Fruit fly (Drosophila melanogaster): ENCODE measurements around the gene CG5068.

Gene CG5068

DNA sequence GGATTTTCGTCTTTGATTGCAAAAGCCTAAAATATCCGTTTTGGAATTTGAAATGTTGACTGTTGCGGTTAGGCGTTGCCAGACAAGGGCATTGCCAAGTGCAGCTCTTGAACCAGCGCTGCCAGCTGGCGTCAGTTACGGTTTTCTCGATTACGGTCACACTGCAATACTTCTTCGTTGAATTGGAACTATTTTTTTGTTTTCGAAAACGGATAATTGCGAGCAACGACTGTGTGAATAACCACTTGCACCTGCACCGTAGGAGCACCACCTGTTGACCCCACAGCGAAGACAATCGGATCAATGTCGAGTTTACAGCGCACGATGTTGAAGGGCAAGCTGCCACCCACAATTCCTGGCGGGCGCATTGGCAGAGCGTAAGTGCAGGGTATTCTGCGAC lies at the start of gene CG5068:
Gene CG5068 (plus strand): TSS at position 129 of the 400 bp plus-strand sequence.
- TF ChIP-seq bab1 (GFP tag; optimal IDR thresholded peaks at IDR 0.05) (peak; percentile 10), CG33017 (tag; optimal IDR thresholded peaks at IDR 0.05) (no peak)

DNA sequence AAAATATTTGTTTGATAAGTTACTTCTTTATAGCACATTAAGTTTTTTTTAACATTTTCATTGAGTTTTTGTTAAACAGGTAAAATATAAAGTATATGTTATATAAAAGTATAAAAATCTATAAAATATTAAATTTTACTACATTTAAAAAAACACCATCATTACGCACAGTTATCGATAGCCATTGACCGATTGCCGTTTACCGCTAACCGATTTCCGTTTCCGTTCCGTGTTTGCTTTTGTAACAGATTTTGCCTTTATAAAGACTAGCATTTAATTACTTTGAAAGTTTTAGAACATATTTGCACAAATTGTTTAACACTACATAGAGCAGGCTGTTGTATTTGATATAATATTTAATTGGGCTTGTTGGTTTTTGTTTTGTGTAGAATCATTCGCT lies 46.9 kb upstream of the CG5068 start:
- TF ChIP-seq CG5204 (GFP tag; optimal IDR thresholded peaks at IDR 0.05) (no peak), CG1620 (GFP tag; optimal IDR thresholded peaks at IDR 0.05) (no peak), Clk (GFP tag; optimal IDR thresholded peaks at IDR 0.05) (no peak), toe (GFP tag; optimal IDR thresholded peaks at IDR 0.05) (no peak), cic (GFP tag; optimal IDR thresholded peaks at IDR 0.05) (no peak), CG11617 (GFP tag; optimal IDR thresholded peaks at IDR 0.05) (no peak), cnc (optimal IDR thresholded peaks at IDR 0.05) (no peak), CG7045 (GFP tag; optimal IDR thresholded peaks at IDR 0.05) (no peak), ovo (GFP tag; optimal IDR thresholded peaks at IDR 0.05) (no peak), CG7101 (tag; optimal IDR thresholded peaks at IDR 0.05) (no peak), bab1 (GFP tag; optimal IDR thresholded peaks at IDR 0.05) (no peak), tj (GFP tag; optimal IDR thresholded peaks at IDR 0.05) (no peak), pad (GFP tag; optimal IDR thresholded peaks at IDR 0.05) (no peak)

DNA sequence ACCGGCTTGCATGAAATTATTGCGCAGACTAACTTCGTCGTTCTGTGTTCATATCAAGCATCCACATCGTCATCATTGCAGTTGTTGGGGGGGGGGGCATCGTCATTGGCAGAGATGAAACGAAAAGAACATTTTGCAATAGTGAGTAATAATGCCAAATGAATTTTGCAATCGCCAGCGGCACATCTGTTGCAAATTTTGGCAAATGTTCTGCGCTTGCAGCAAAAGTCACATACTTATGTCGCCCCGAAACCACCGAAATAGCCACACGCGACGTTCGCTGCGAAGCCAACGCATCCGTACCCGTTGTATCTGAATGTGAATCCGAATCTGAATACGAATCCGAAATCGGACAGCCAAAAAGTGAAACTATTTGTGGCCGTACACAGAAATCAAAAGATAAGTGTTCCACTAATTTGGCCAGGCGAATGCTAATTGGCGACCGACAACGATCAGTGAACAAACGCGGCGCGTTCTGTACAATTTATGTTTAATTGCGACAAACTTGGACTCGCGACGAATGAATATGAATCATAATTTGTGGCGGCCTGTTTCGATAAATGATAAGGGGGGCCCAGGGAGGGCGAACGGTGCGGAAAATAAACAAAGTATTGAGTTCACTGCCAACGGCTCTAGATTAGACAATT lies 38.5 kb upstream of the CG5068 start:
- TF ChIP-seq Mnt (GFP tag; optimal IDR thresholded peaks at IDR 0.05) (no peak), pad (GFP tag; optimal IDR thresholded peaks at IDR 0.05) (no peak)

- no peak for TF ChIP-seq tj (GFP tag; optimal IDR thresholded peaks at IDR 0.05)
- no peak for TF ChIP-seq CG5204 (GFP tag; optimal IDR thresholded peaks at IDR 0.05)
- TF ChIP-seq Mnt (GFP tag; optimal IDR thresholded peaks at IDR 0.05) = no peak
- TF ChIP-seq ovo (GFP tag; optimal IDR thresholded peaks at IDR 0.05) = no peak
- no peak for TF ChIP-seq CG1620 (GFP tag; optimal IDR thresholded peaks at IDR 0.05)
- TF ChIP-seq Crg-1 (GFP tag; optimal IDR thresholded peaks at IDR 0.05) = no peak
- TF ChIP-seq kay (GFP tag; ENCODE audit: borderline replicate concordance) = no peak
Observed at dm6 chr3L:8949823-8950222, 36.7 kb upstream of the CG5068 start.

DNA sequence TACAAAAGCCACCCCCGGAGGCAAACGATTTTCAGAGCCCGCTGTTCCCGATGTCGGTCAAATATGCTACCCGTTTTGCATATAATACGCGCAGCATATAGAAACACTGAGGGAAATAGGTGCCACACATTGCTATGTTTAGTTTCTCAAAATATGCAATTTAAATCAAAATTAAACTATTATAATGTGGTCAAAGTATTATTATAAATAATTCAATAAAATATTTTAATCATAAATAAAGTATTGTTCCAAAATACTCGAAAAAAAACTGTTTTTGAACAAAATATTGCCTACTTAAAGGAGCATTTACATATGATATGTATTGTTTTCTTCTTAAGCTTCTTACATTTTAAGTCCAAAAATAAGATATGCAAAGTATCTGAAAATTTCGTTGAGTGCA lies 35.6 kb upstream of the CG5068 start:
- no peak for TF ChIP-seq cic (GFP tag; optimal IDR thresholded peaks at IDR 0.05)
- no peak for TF ChIP-seq kay (GFP tag; ENCODE audit: borderline replicate concordance)
- no peak for TF ChIP-seq Crg-1 (GFP tag; optimal IDR thresholded peaks at IDR 0.05)
- no peak for TF ChIP-seq Clk (GFP tag; optimal IDR thresholded peaks at IDR 0.05)
- no peak for TF ChIP-seq bab1 (GFP tag; optimal IDR thresholded peaks at IDR 0.05)

dm6 chr3L:8951507-8951906 lies 35.0 kb upstream of the CG5068 start:
- TF ChIP-seq CG33017 (tag; optimal IDR thresholded peaks at IDR 0.05) = no peak
- TF ChIP-seq CG7045 (GFP tag; optimal IDR thresholded peaks at IDR 0.05) = no peak
- no peak for TF ChIP-seq CG1620 (GFP tag; optimal IDR thresholded peaks at IDR 0.05)

dm6 chr3L:8952549-8953198 lies 33.8 kb upstream of the CG5068 start:
- TF ChIP-seq CG1620 (GFP tag; optimal IDR thresholded peaks at IDR 0.05) = no peak
- TF ChIP-seq bab1 (GFP tag; optimal IDR thresholded peaks at IDR 0.05) = no peak
- no peak for TF ChIP-seq Crg-1 (GFP tag; optimal IDR thresholded peaks at IDR 0.05)
- no peak for TF ChIP-seq CG33017 (tag; optimal IDR thresholded peaks at IDR 0.05)
- no peak for TF ChIP-seq Clk (GFP tag; optimal IDR thresholded peaks at IDR 0.05)
- no peak for TF ChIP-seq pad (GFP tag; optimal IDR thresholded peaks at IDR 0.05)
- TF ChIP-seq ovo (GFP tag; optimal IDR thresholded peaks at IDR 0.05) = no peak
- TF ChIP-seq cic (GFP tag; optimal IDR thresholded peaks at IDR 0.05) = no peak
- no peak for TF ChIP-seq toe (GFP tag; optimal IDR thresholded peaks at IDR 0.05)
- no peak for TF ChIP-seq CG12768 (GFP tag; optimal IDR thresholded peaks at IDR 0.05)
- no peak for TF ChIP-seq Mnt (GFP tag; optimal IDR thresholded peaks at IDR 0.05)
- TF ChIP-seq CG5204 (GFP tag; optimal IDR thresholded peaks at IDR 0.05) = no peak
- TF ChIP-seq tj (GFP tag; optimal IDR thresholded peaks at IDR 0.05) = no peak
- no peak for TF ChIP-seq CG7045 (GFP tag; optimal IDR thresholded peaks at IDR 0.05)
- no peak for TF ChIP-seq CG11617 (GFP tag; optimal IDR thresholded peaks at IDR 0.05)

DNA sequence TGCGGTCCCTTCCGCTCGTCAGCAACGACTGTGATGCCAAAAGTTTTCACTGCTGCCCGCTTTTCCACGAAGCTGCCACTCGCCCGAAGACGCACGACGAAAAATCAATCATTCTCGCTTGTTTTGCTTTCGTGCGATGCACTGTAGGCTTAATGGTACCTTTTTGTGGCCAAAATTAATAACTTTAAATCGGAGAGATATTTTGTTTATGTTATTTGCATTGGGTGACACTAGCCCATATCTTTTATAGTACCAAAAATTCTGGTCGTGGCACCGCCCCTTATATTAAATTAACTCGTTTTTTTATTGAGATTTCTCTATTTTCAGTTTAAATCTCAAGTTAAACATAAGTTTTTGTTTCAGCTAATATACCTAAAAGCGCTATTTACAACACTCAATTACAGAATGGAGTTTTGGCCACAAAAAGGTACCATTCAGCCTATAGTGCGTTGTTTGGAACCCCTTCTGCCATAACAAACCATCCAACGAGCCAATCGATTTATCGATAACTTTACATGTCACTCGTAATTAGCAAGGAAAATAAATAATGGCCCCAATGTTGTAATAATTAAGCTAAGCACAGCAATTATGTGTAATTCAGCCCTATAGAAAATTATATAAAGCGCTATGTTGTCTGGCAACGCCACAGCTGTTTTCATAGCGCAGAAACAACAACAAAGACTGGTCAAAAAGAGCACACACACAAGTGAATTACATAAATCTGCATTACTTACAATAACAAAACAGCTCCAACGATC lies 33.1 kb upstream of the CG5068 start:
- TF ChIP-seq Hr96 (GFP tag; optimal IDR thresholded peaks at IDR 0.05) (peak; percentile 58), Mnt (GFP tag; optimal IDR thresholded peaks at IDR 0.05) (no peak), CG7101 (tag; optimal IDR thresholded peaks at IDR 0.05) (peak; percentile 65), tj (GFP tag; optimal IDR thresholded peaks at IDR 0.05) (peak; percentile 43), cnc (optimal IDR thresholded peaks at IDR 0.05) (no peak), kay (GFP tag; ENCODE audit: borderline replicate concordance) (no peak), toe (GFP tag; optimal IDR thresholded peaks at IDR 0.05) (peak; percentile 9), CG12768 (GFP tag; optimal IDR thresholded peaks at IDR 0.05) (peak; percentile 69), Clk (GFP tag; optimal IDR thresholded peaks at IDR 0.05) (peak; percentile 21), Crg-1 (GFP tag; optimal IDR thresholded peaks at IDR 0.05) (no peak), pad (GFP tag; optimal IDR thresholded peaks at IDR 0.05) (peak; percentile 48), cic (GFP tag; optimal IDR thresholded peaks at IDR 0.05) (peak; percentile 25), CG7045 (GFP tag; optimal IDR thresholded peaks at IDR 0.05) (peak; percentile 72), ovo (GFP tag; optimal IDR thresholded peaks at IDR 0.05) (no peak), CG14711 (tag; optimal IDR thresholded peaks at IDR 0.05) (peak; percentile 43), CG5204 (GFP tag; optimal IDR thresholded peaks at IDR 0.05) (peak; percentile 74), CG11617 (GFP tag; optimal IDR thresholded peaks at IDR 0.05) (peak; percentile 68), CG33017 (tag; optimal IDR thresholded peaks at IDR 0.05) (peak; percentile 65), bab1 (GFP tag; optimal IDR thresholded peaks at IDR 0.05) (no peak), CG1620 (GFP tag; optimal IDR thresholded peaks at IDR 0.05) (peak; percentile 17)

Measured in whole organism, adult.